Worm (Caenorhabditis elegans) whole organism, mixed stage, embryonic: ENCODE results near the gene C09E7.10.

Experiments used
- blmp-1 ChIP-seq: fragments of 150-350 bp; optimal IDR thresholded peaks from 2 replicates; lab custom pipeline; 2014; ENCODE audit warnings: missing biosample characterization, missing genetic modification characterization
- drap-1 ChIP-seq: fragments of 200-800 bp; sonication (Bioruptor generic); optimal IDR thresholded peaks from 3 replicates; lab custom pipeline; 2018; ENCODE audit warnings: mild to moderate bottlenecking, missing genetic modification characterization, missing compliant biosample characterization
- hlh-1 ChIP-seq: fragments of 150-350 bp; optimal IDR thresholded peaks from 2 replicates; lab custom pipeline; 2014; ENCODE audit warnings: missing biosample characterization, missing genetic modification reagents, missing genetic modification characterization
- lin-32 ChIP-seq: fragments of 200-800 bp; sonication (Bioruptor generic); optimal IDR thresholded peaks from 2 replicates; lab custom pipeline; 2018; ENCODE audit warnings: mild to moderate bottlenecking, missing genetic modification characterization, missing compliant biosample characterization
- nhr-12 ChIP-seq: fragments of 150-350 bp; optimal IDR thresholded peaks from 2 replicates; lab custom pipeline; 2014; ENCODE audit warnings: missing biosample characterization, missing genetic modification characterization
- nhr-76 ChIP-seq: sonication (generic microtip); optimal IDR thresholded peaks from 2 replicates; lab custom pipeline; 2017; ENCODE audit warnings: missing biosample characterization, missing genetic modification characterization
- sptf-1 ChIP-seq: sonication (generic microtip); optimal IDR thresholded peaks from 2 replicates; lab custom pipeline; 2017; ENCODE audit warnings: mild to moderate bottlenecking, missing genetic modification characterization, moderate library complexity, missing compliant biosample characterization

DNA sequence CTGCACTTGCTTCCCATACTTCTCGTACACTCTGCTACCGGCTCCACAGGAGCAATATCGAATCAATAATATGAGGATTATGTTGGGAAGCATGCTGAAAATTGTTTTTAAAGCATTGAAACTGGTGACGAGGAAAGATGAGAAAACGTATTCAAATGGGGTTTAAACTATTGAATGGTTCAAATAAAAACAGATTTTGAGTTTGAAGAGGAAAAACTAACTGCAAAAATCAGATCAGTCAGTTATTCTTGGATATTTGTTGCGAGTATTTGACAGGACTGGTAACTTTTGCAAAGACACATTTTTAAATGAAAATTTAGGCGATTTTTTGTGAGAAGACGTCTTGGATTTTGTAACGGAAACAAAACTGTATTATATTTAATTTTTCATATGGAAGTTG lies 5.2 kb downstream of the C09E7.10 start, which contains the start of gene acr-5:
- TF ChIP-seq nhr-76 (tag; lab: Kevin White, UChicago) (no peak), hlh-1 (tag; lab: Kevin White, UChicago) (no peak), lin-32 (GFP tag; lab: Kevin White, UChicago) (no peak), blmp-1 (tag; lab: Kevin White, UChicago) (no peak), nhr-12 (tag; lab: Kevin White, UChicago) (no peak), drap-1 (GFP tag; lab: Kevin White, UChicago) (no peak), sptf-1 (no peak)
